Worm (Caenorhabditis elegans): ENCODE data around the gene lec-9.

Gene lec-9

DNA sequence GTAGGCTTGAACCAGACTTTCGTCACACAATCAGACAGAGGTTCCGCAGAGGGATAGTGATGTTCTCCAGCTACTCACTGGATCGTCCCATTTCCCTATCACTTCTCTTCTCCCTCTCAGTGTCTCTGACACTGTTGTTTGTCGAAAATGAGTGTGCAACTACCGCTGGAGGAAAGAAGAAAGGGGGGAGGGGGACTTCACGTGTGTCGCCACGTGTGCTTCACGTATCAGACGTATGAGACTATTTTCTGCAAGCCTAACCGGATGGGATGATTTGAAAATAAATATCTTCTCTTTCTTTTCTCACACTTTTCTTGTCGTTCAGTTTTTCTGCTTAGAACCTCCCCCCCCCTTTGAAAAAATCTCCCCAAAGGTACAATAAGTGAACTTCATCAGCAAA lies 40.5 kb downstream of the lec-9 start, which contains the start of gene H18N23.2 (continued):
- TF ChIP-seq mdl-1 (tag; optimal IDR thresholded peaks at IDR 0.05) (peak; percentile 55 to 91), ctbp-1 (GFP tag; IDR thresholded peaks at IDR 0.05) (no peak), gei-8 (GFP tag; optimal IDR thresholded peaks at IDR 0.05) (peak; percentile 86), hlh-11 (tag; optimal IDR thresholded peaks at IDR 0.05) (peak; percentile 87), dpl-1 (GFP tag; optimal IDR thresholded peaks at IDR 0.05) (peak; percentile 13), hlh-30 (tag; optimal IDR thresholded peaks at IDR 0.05; ENCODE audit: insufficient read depth) (peak; percentile 93), dve-1 (tag; optimal IDR thresholded peaks at IDR 0.05; ENCODE audit: insufficient read depth) (no peak), T26A8.4 (GFP tag; IDR thresholded peaks at IDR 0.05) (0 out of 2 replicates have a peak, but pooled peaks have one; percentile 32), dmd-6 (GFP tag; IDR thresholded peaks at IDR 0.05) (peak; percentile 86), mxl-2 (GFP tag; conservative IDR thresholded peaks at IDR 0.05) (peak; percentile 97), ceh-82 (tag; optimal IDR thresholded peaks at IDR 0.05) (no peak), attf-4 (tag; optimal IDR thresholded peaks at IDR 0.05) (no peak), unc-62 (GFP tag; optimal IDR thresholded peaks at IDR 0.05 in 1 of 2) (peak in 1 of 2 experiments; percentile 46), unc-62 (tag; optimal IDR thresholded peaks at IDR 0.05) (no peak), mep-1 (tag; optimal IDR thresholded peaks at IDR 0.05) (no peak), daf-19 (GFP tag; conservative IDR thresholded peaks at IDR 0.05) (no peak), dmd-8 (GFP tag; IDR thresholded peaks at IDR 0.05) (no peak), spr-1 (tag; optimal IDR thresholded peaks at IDR 0.05) (no peak), dmd-9 (GFP tag; IDR thresholded peaks at IDR 0.05) (0 out of 2 replicates have a peak, but pooled peaks have one; percentile 13), ztf-7 (tag; optimal IDR thresholded peaks at IDR 0.05) (no peak), lin-29 (GFP tag; IDR thresholded peaks at IDR 0.05) (no peak), mxl-3 (GFP tag; optimal IDR thresholded peaks at IDR 0.05) (peak; percentile 95), F26F4.8 (GFP tag; conservative IDR thresholded peaks at IDR 0.05) (no peak), nhr-6 (tag; optimal IDR thresholded peaks at IDR 0.05) (peak; percentile 8), nhr-48 (tag; optimal IDR thresholded peaks at IDR 0.05) (peak; percentile 94), ZK546.5 (tag; optimal IDR thresholded peaks at IDR 0.05) (no peak), nhr-28 (tag; optimal IDR thresholded peaks at IDR 0.05) (peak; percentile 75), jun-1 (tag; optimal IDR thresholded peaks at IDR 0.05) (no peak), fkh-10 (GFP tag; optimal IDR thresholded peaks at IDR 0.05) (no peak), nhr-102 (tag; optimal IDR thresholded peaks at IDR 0.05) (peak; percentile 71), zfp-3 (GFP tag; conservative IDR thresholded peaks at IDR 0.05) (no peak), tag-97 (GFP tag; IDR thresholded peaks at IDR 0.05) (no peak), F49E8.2 (tag; optimal IDR thresholded peaks at IDR 0.05; ENCODE audit: borderline replicate concordance) (no peak), F37D6.2 (tag; optimal IDR thresholded peaks at IDR 0.05) (no peak), nhr-42 (GFP tag; IDR thresholded peaks at IDR 0.05) (0 out of 2 replicates have a peak, but pooled peaks have one; percentile 33), ceh-20 (GFP tag; IDR thresholded peaks at IDR 0.05) (peak; percentile 76)

DNA sequence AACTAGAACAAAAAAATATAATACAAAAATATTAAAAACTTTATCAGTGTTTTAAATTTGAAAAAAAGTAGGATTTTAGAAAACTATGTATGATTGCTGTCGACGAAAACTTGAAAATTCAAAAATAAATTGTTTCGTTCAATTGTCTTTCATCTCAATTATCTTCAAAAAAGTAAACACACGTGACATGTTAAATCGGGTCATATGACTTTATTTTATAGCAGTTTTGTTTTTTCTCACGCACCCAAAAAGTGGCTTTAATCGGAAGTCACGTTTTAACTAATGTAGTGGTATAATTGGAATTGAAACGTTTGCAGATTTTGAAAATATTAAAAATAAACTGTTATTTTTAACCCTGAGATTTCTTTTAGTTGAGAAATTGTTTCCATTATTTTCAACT lies 42.5 kb downstream of the lec-9 start:
- TF ChIP-seq skn-1 (tag; optimal IDR thresholded peaks at IDR 0.05) (no peak), fkh-10 (GFP tag; optimal IDR thresholded peaks at IDR 0.05) (no peak), ceh-62 (tag; optimal IDR thresholded peaks at IDR 0.05) (no peak), ces-1 (GFP tag; optimal IDR thresholded peaks at IDR 0.05) (no peak), nhr-25 (tag; optimal IDR thresholded peaks at IDR 0.05; ENCODE audit: borderline replicate concordance, insufficient read depth) (no peak), hmg-1.1 (GFP tag; IDR thresholded peaks at IDR 0.05) (no peak), pqm-1 (tag; optimal IDR thresholded peaks at IDR 0.05) (no peak), nhr-76 (tag; optimal IDR thresholded peaks at IDR 0.05) (no peak), rbr-2 (tag; optimal IDR thresholded peaks at IDR 0.05) (no peak), Y75B8A.6 (GFP tag; IDR thresholded peaks at IDR 0.05) (no peak), nhr-42 (GFP tag; IDR thresholded peaks at IDR 0.05) (no peak), mep-1 (tag; optimal IDR thresholded peaks at IDR 0.05) (no peak), lin-29 (GFP tag; IDR thresholded peaks at IDR 0.05) (no peak)
